Fruit fly (Drosophila melanogaster): ENCODE measurements around the gene Spp.
A peak's percentile ranks its signal among the peaks of the same experiment; 100 is the strongest.

Spp gene

DNA sequence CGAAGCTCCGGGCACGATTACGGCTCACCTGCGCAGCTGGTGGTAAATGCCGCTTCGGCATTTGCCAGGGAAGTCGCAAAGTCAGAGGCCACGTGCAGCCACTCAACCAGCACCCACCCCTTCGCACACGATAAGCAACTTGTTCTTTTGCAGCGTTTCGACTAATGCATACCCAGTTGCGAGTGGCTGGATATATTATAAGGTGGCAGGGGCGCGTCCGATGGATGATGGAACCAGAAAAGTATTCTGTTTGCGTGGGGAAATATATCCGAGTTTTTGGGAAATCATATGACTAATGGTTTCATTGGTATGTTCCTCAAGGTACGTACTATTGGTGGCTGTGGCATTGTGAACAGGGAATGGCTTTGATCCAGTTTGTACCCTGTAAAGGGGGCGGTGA, 5.2 kb upstream of the Spp start (continued):
- TF ChIP-seq CG4424 (GFP tag; optimal IDR thresholded peaks at IDR 0.05) (no peak), CG9876 (GFP tag; optimal IDR thresholded peaks at IDR 0.05) (no peak), dmrt11E (tag; optimal IDR thresholded peaks at IDR 0.05) (no peak), stc (GFP tag; IDR thresholded peaks at IDR 0.05) (no peak; the same call in 1 of the 2 replicates), btn (GFP tag; optimal IDR thresholded peaks at IDR 0.05) (no peak), tio (GFP tag; optimal IDR thresholded peaks at IDR 0.05) (no peak), Hand (GFP tag; optimal IDR thresholded peaks at IDR 0.05) (no peak), CG33557 (GFP tag; optimal IDR thresholded peaks at IDR 0.05) (no peak), CG13287 (GFP tag; IDR thresholded peaks at IDR 0.05; ENCODE audit: partially characterized antibody) (no peak), lmd (GFP tag; IDR thresholded peaks at IDR 0.05) (no peak), prd (optimal IDR thresholded peaks at IDR 0.05) (no peak), prd (GFP tag; IDR thresholded peaks at IDR 0.05) (0 out of 3 replicates have a peak, but pooled peaks have one; percentile 11), CG14441 (GFP tag; IDR thresholded peaks at IDR 0.05) (no peak), CG30020 (tag; optimal IDR thresholded peaks at IDR 0.05) (no peak), CG9727 (GFP tag; optimal IDR thresholded peaks at IDR 0.05) (no peak), zfh2 (GFP tag; optimal IDR thresholded peaks at IDR 0.05) (no peak), Fer2 (tag; optimal IDR thresholded peaks at IDR 0.05) (no peak), oc (tag; optimal IDR thresholded peaks at IDR 0.05) (no peak), CG5953 (GFP tag; IDR thresholded peaks at IDR 0.05) (no peak), C15 (GFP tag; IDR thresholded peaks at IDR 0.05) (no peak), sens-2 (GFP tag; IDR thresholded peaks at IDR 0.05) (no peak), Drgx (GFP tag; IDR thresholded peaks at IDR 0.05) (no peak), fd3F (GFP tag; optimal IDR thresholded peaks at IDR 0.05) (no peak), CG11247 (GFP tag; IDR thresholded peaks at IDR 0.05) (0 out of 2 replicates have a peak, but pooled peaks have one; percentile 8), nerfin-1 (tag; optimal IDR thresholded peaks at IDR 0.05) (peak; percentile 27), CG17385 (GFP tag; optimal IDR thresholded peaks at IDR 0.05) (no peak), CG12236 (GFP tag; optimal IDR thresholded peaks at IDR 0.05) (no peak)

dm6 chr2L:547978-548377, 3.5 kb upstream of the Spp start:
- TF ChIP-seq lola (GFP tag; optimal IDR thresholded peaks at IDR 0.05) = no peak
- TF ChIP-seq Nf-YC (tag; optimal IDR thresholded peaks at IDR 0.05) = peak; percentile 96
- TF ChIP-seq cg (GFP tag; optimal IDR thresholded peaks at IDR 0.05) = peak; percentile 36
- TF ChIP-seq CG7786 (GFP tag; optimal IDR thresholded peaks at IDR 0.05) = no peak
- no peak for TF ChIP-seq CG12391 (tag; optimal IDR thresholded peaks at IDR 0.05)
- TF ChIP-seq zfh1 (GFP tag; IDR thresholded peaks at IDR 0.05) = no peak
- peak; percentile 18 for TF ChIP-seq CG1832 (GFP tag; optimal IDR thresholded peaks at IDR 0.05)
- peak; percentile 93 for TF ChIP-seq Nf-YB (GFP tag; optimal IDR thresholded peaks at IDR 0.05)
- TF ChIP-seq CG13287 (GFP tag; IDR thresholded peaks at IDR 0.05; ENCODE audit: partially characterized antibody) = no peak
- 0 out of 4 replicates have a peak, but pooled peaks have one; percentile 13 for TF ChIP-seq chinmo (GFP tag; IDR thresholded peaks at IDR 0.05; ENCODE audit: partially characterized antibody)
- peak; percentile 61 for TF ChIP-seq Ets65A (GFP tag)
- TF ChIP-seq Deaf1 (tag; optimal IDR thresholded peaks at IDR 0.05) = peak; percentile 33

DNA sequence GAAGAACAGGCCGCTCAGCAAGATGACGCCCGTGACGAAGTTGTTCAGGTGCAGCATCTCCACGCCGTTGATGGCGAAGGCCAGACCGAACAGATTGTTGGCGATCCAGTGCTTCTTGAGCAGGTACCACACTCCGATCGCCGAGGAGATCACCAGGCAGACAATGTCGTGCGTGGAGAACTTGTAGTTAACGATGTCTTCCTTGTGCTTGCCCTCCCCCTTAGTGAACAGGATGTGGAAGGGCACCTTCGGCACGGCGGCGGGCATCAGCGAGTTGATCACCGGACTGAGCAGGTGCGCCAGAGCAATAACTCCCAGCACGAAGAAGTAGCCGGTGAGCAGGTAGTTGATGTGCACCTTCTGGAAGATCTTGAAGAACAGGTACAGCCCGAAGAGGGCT, 654 bp downstream of the Spp start:
- TF ChIP-seq CG6683 (GFP tag; optimal IDR thresholded peaks at IDR 0.05) (no peak), hb (GFP tag; IDR thresholded peaks at IDR 0.05; ENCODE audit: partially characterized antibody) (no peak)

All from whole organism, embryonic.